Worm (Caenorhabditis elegans) whole organism, L3 larva: Measurements from ENCODE around the gene Y17G9B.11.

Experiments
- R02D3.7 ChIP-seq: fragments of 150-350 bp; optimal IDR thresholded peaks from 2 replicates; lab custom pipeline; 2014; ENCODE audit warnings: missing biosample characterization, missing genetic modification characterization
- aly-2 ChIP-seq: fragments of 150-350 bp; optimal IDR thresholded peaks from 2 replicates; lab custom pipeline; 2014; ENCODE audit warnings: missing biosample characterization, missing genetic modification characterization
- ama-1 ChIP-seq: fragments of 150-350 bp; optimal IDR thresholded peaks from 2 replicates; lab custom pipeline; 2018
- ceh-28 ChIP-seq: fragments of 150-350 bp; optimal IDR thresholded peaks from 2 replicates; lab custom pipeline; 2014; ENCODE audit warnings: missing biosample characterization, missing genetic modification reagents, missing genetic modification characterization
- ceh-82 ChIP-seq: fragments of 150-350 bp; optimal IDR thresholded peaks from 2 replicates; lab custom pipeline; 2014; ENCODE audit warnings: missing biosample characterization, missing genetic modification characterization
- egl-5 ChIP-seq: fragments of 150-350 bp; optimal IDR thresholded peaks from 2 replicates; lab custom pipeline; 2017; ENCODE audit warnings: missing biosample characterization, missing genetic modification reagents, missing genetic modification characterization, inconsistent platforms
- elt-2 ChIP-seq: sonication (generic microtip); optimal IDR thresholded peaks from 2 replicates; lab custom pipeline; 2016; ENCODE audit warnings: missing genetic modification reagents, mild to moderate bottlenecking, missing genetic modification characterization, missing compliant biosample characterization
- eor-1 ChIP-seq, 2 experiments: fragments of 150-350 bp; optimal IDR thresholded peaks; 2 replicates each; lab custom pipeline; 2014 to 2018; ENCODE audit warnings: missing biosample characterization in 2 of 2, missing genetic modification characterization in 2 of 2
- fkh-2 ChIP-seq: fragments of 150-350 bp; optimal IDR thresholded peaks from 2 replicates; lab custom pipeline; 2014; ENCODE audit warnings: missing biosample characterization, missing genetic modification reagents, missing genetic modification characterization
- fos-1 ChIP-seq: fragments of 150-350 bp; optimal IDR thresholded peaks from 2 replicates; lab custom pipeline; 2014; ENCODE audit warnings: missing biosample characterization, missing genetic modification characterization
- hmg-11 ChIP-seq: sonication (generic microtip); optimal IDR thresholded peaks from 2 replicates; lab custom pipeline; 2016; ENCODE audit warnings: missing genetic modification characterization, missing compliant biosample characterization
- jun-1 ChIP-seq: fragments of 150-350 bp; optimal IDR thresholded peaks from 2 replicates; lab custom pipeline; 2014; ENCODE audit warnings: missing biosample characterization, missing genetic modification reagents, missing genetic modification characterization
- lin-15B ChIP-seq: fragments of 150-350 bp; optimal IDR thresholded peaks from 2 replicates; lab custom pipeline; 2014; ENCODE audit warnings: missing biosample characterization, missing genetic modification characterization
- lin-39 ChIP-seq: fragments of 150-350 bp; optimal IDR thresholded peaks from 2 replicates; lab custom pipeline; 2018; ENCODE audit warnings: missing biosample characterization, missing genetic modification reagents, missing genetic modification characterization
- lsy-12 ChIP-seq: sonication (generic microtip); optimal IDR thresholded peaks from 2 replicates; lab custom pipeline; 2016; ENCODE audit warnings: mild to moderate bottlenecking, missing genetic modification characterization, missing compliant biosample characterization
- mdl-1 ChIP-seq: fragments of 150-350 bp; optimal IDR thresholded peaks from 2 replicates; lab custom pipeline; 2014; ENCODE audit warnings: missing biosample characterization, missing genetic modification characterization
- mml-1 ChIP-seq: fragments of 150-350 bp; sonication (generic microtip); optimal IDR thresholded peaks from 3 replicates; lab custom pipeline; 2014; ENCODE audit warnings: missing biosample characterization, missing genetic modification characterization
- nhr-11 ChIP-seq: fragments of 150-350 bp; optimal IDR thresholded peaks from 2 replicates; lab custom pipeline; 2014; ENCODE audit warnings: missing biosample characterization, missing genetic modification characterization
- nhr-12 ChIP-seq: fragments of 150-350 bp; optimal IDR thresholded peaks from 2 replicates; lab custom pipeline; 2014; ENCODE audit warnings: missing biosample characterization, missing genetic modification characterization
- nhr-237 ChIP-seq: fragments of 150-350 bp; optimal IDR thresholded peaks from 2 replicates; lab custom pipeline; 2014; ENCODE audit warnings: missing biosample characterization, missing genetic modification characterization
- nhr-25 ChIP-seq: sonication (generic microtip); optimal IDR thresholded peaks from 2 replicates; lab custom pipeline; 2017; ENCODE audit warnings: missing biosample characterization, missing genetic modification characterization
- nhr-28 ChIP-seq: fragments of 150-350 bp; optimal IDR thresholded peaks from 2 replicates; lab custom pipeline; 2014; ENCODE audit warnings: missing biosample characterization, missing genetic modification characterization
- nhr-67 ChIP-seq: fragments of 150-350 bp; optimal IDR thresholded peaks from 2 replicates; lab custom pipeline; 2014; ENCODE audit warnings: missing biosample characterization, missing genetic modification characterization
- nhr-76 ChIP-seq: fragments of 150-350 bp; sonication (generic microtip); optimal IDR thresholded peaks from 5 replicates; lab custom pipeline; 2014; ENCODE audit warnings: missing biosample characterization, missing genetic modification characterization
- nhr-77 ChIP-seq: fragments of 150-350 bp; optimal IDR thresholded peaks from 2 replicates; lab custom pipeline; 2014; ENCODE audit warnings: missing biosample characterization, missing genetic modification characterization
- pha-4 ChIP-seq: fragments of 150-350 bp; optimal IDR thresholded peaks from 2 replicates; lab custom pipeline; 2014; ENCODE audit warnings: missing biosample characterization, missing genetic modification reagents, missing genetic modification characterization
- pqm-1 ChIP-seq: fragments of 150-350 bp; optimal IDR thresholded peaks from 2 replicates; lab custom pipeline; 2017; ENCODE audit warnings: missing biosample characterization, missing genetic modification characterization, inconsistent platforms
- sea-2 ChIP-seq: fragments of 150-350 bp; sonication (generic microtip); optimal IDR thresholded peaks from 4 replicates; lab custom pipeline; 2014; ENCODE audit warnings: missing biosample characterization, missing genetic modification reagents, missing genetic modification characterization
- skn-1 ChIP-seq: fragments of 150-350 bp; optimal IDR thresholded peaks from 2 replicates; lab custom pipeline; 2014; ENCODE audit warnings: missing biosample characterization, missing genetic modification characterization
- snpc-4 ChIP-seq: fragments of 150-350 bp; optimal IDR thresholded peaks from 2 replicates; lab custom pipeline; 2014; ENCODE audit warnings: missing biosample characterization, missing genetic modification characterization
- tbx-2 ChIP-seq: sonication (generic microtip); optimal IDR thresholded peaks from 2 replicates; lab custom pipeline; 2016; ENCODE audit warnings: mild to moderate bottlenecking, missing genetic modification characterization, missing compliant biosample characterization
- unc-39 ChIP-seq: sonication (generic microtip); optimal IDR thresholded peaks from 4 replicates; lab custom pipeline; 2017; ENCODE audit warnings: missing biosample characterization, missing genetic modification characterization
- unc-62 ChIP-seq: fragments of 150-350 bp; sonication (generic microtip); optimal IDR thresholded peaks from 4 replicates; lab custom pipeline; 2014; ENCODE audit warnings: missing biosample characterization, missing genetic modification reagents, missing genetic modification characterization

Gene Y17G9B.11

ce11 chrIV:4751814-4752213 is 4.6 kb upstream of the Y17G9B.11 start, which contains the start of gene Y17G9B.4:
TSS of gene Y17G9B.4 (plus strand) at chrIV:4752119.
- TF ChIP-seq nhr-25 (tag; lab: Kevin White, UChicago) (no peak), ceh-28 (tag; lab: Kevin White, UChicago) (no peak), skn-1 (tag; lab: Kevin White, UChicago) (no peak), unc-39 (tag; lab: Kevin White, UChicago) (no peak), nhr-28 (tag; lab: Kevin White, UChicago) (no peak)

ce11 chrIV:4758659-4759058 is 2.3 kb downstream of the Y17G9B.11 start, which contains the start of gene Y17G9B.8:
TSS of gene Y17G9B.8 (minus strand) at chrIV:4758840.
- TF ChIP-seq aly-2: no peak
- no peak for TF ChIP-seq snpc-4
- TF ChIP-seq ceh-82: no peak
- no peak for TF ChIP-seq eor-1 (tag; optimal IDR thresholded peaks at IDR 0.05; lab: Kevin White, UChicago)
- no peak for TF ChIP-seq nhr-11
- TF ChIP-seq ama-1 (lab: Kevin White, UChicago): no peak
- no peak for TF ChIP-seq nhr-77 (tag; lab: Kevin White, UChicago)
- no peak for TF ChIP-seq skn-1 (tag; lab: Kevin White, UChicago)

- TF ChIP-seq nhr-28 (tag; lab: Kevin White, UChicago): no peak
- TF ChIP-seq sea-2 (GFP tag; lab: Kevin White, UChicago): no peak
- no peak for TF ChIP-seq fos-1 (tag; lab: Kevin White, UChicago)
- no peak for TF ChIP-seq unc-62 (GFP tag; lab: Kevin White, UChicago)
- TF ChIP-seq nhr-76: no peak
- TF ChIP-seq lin-39 (tag; lab: Kevin White, UChicago): no peak
- no peak for TF ChIP-seq jun-1 (tag; lab: Kevin White, UChicago)
- no peak for TF ChIP-seq R02D3.7 (tag; lab: Kevin White, UChicago)
- no peak for TF ChIP-seq pqm-1 (tag; lab: Kevin White, UChicago)
- TF ChIP-seq tbx-2 (tag; lab: Kevin White, UChicago): no peak
- TF ChIP-seq nhr-12 (tag; lab: Kevin White, UChicago): no peak
- TF ChIP-seq skn-1 (tag; lab: Kevin White, UChicago): no peak
- no peak for TF ChIP-seq elt-2
- TF ChIP-seq, all 47 proteins: peak for 0
Observed at ce11 chrIV:4760378-4761084, 4.1 kb downstream of the Y17G9B.11 start, which contains the start of the genes memi-1 and cyp-31A3. TSS of gene memi-1 (minus strand) at chrIV:4760428. TSS of gene cyp-31A3 (plus strand) at chrIV:4761049.

- TF ChIP-seq lsy-12 (tag; lab: Kevin White, UChicago): no peak
- TF ChIP-seq jun-1 (tag; lab: Kevin White, UChicago): no peak
- TF ChIP-seq nhr-76: no peak
- no peak for TF ChIP-seq nhr-77 (tag; lab: Kevin White, UChicago)
- no peak for TF ChIP-seq nhr-237
- no peak for TF ChIP-seq skn-1 (tag; lab: Kevin White, UChicago)
- TF ChIP-seq unc-39 (tag; lab: Kevin White, UChicago): no peak
- TF ChIP-seq unc-62 (GFP tag; lab: Kevin White, UChicago): no peak
- TF ChIP-seq nhr-67 (tag; lab: Kevin White, UChicago): no peak
- no peak for TF ChIP-seq ceh-82
- TF ChIP-seq tbx-2 (tag; lab: Kevin White, UChicago): no peak
- TF ChIP-seq nhr-11: no peak
- TF ChIP-seq nhr-12 (tag; lab: Kevin White, UChicago): no peak
- no peak for TF ChIP-seq nhr-25 (tag; lab: Kevin White, UChicago)
- no peak for TF ChIP-seq pha-4 (tag; lab: Kevin White, UChicago)
- TF ChIP-seq R02D3.7 (tag; lab: Kevin White, UChicago): no peak
Observed at ce11 chrIV:4763844-4764243, 7.4 kb downstream of the Y17G9B.11 start, which contains the start of gene Y17G9B.2. TSS of gene Y17G9B.2 (plus strand) at chrIV:4764144.

ce11 chrIV:4764422-4764821 is 8.0 kb downstream of the Y17G9B.11 start, which contains the start of gene npp-26:
TSS of gene npp-26 (plus strand) at chrIV:4764722.
- TF ChIP-seq hmg-11: no peak
- no peak for TF ChIP-seq R02D3.7 (tag; lab: Kevin White, UChicago)
- TF ChIP-seq unc-39 (tag; lab: Kevin White, UChicago): no peak
- TF ChIP-seq lin-15B: no peak
- no peak for TF ChIP-seq mml-1 (tag; lab: Kevin White, UChicago)
- no peak for TF ChIP-seq egl-5
- TF ChIP-seq tbx-2 (tag; lab: Kevin White, UChicago): no peak
- TF ChIP-seq mdl-1 (tag; lab: Kevin White, UChicago): no peak
- no peak for TF ChIP-seq pha-4 (tag; lab: Kevin White, UChicago)
- TF ChIP-seq fkh-2 (tag; lab: Kevin White, UChicago): no peak
- TF ChIP-seq nhr-12 (tag; lab: Kevin White, UChicago): no peak
- no peak for TF ChIP-seq pqm-1 (tag; lab: Kevin White, UChicago)
- TF ChIP-seq, all 47 proteins: peak for 0
